Fruit fly (Drosophila melanogaster): ENCODE data around the gene CG7715.

Gene CG7715

dm6 chr3R:18742358-18743269 lies 14.3 kb upstream of the CG7715 start (continued):
- TF ChIP-seq vri (GFP tag; optimal IDR thresholded peaks at IDR 0.05), result peak; percentile 63
- TF ChIP-seq fd59A (GFP tag; optimal IDR thresholded peaks at IDR 0.05), result no peak
- TF ChIP-seq CG10631 (GFP tag; optimal IDR thresholded peaks at IDR 0.05), result peak; percentile 41
- no peak for TF ChIP-seq Lpt (GFP tag; optimal IDR thresholded peaks at IDR 0.05)
- TF ChIP-seq CG32006 (GFP tag; optimal IDR thresholded peaks at IDR 0.05), result peak; percentile 72
- TF ChIP-seq CG15336 (GFP tag; IDR thresholded peaks at IDR 0.05), result peak; percentile 64
- TF ChIP-seq CG6854 (GFP tag; optimal IDR thresholded peaks at IDR 0.05), result no peak
- TF ChIP-seq esn (GFP tag; optimal IDR thresholded peaks at IDR 0.05), result peak; percentile 65
- peak; percentile 46; the same call in 2 of the 3 replicates for TF ChIP-seq CG6163 (GFP tag; IDR thresholded peaks at IDR 0.05)
- TF ChIP-seq Eip93F (GFP tag; optimal IDR thresholded peaks at IDR 0.05), result peak; percentile 30
- TF ChIP-seq Eip78C (GFP tag), result peak; percentile 75
- TF ChIP-seq Gug (GFP tag; IDR thresholded peaks at IDR 0.05), result no peak
- TF ChIP-seq CG6808 (GFP tag; optimal IDR thresholded peaks at IDR 0.05), result no peak
- no peak for TF ChIP-seq salr (GFP tag; optimal IDR thresholded peaks at IDR 0.05)
- no peak for TF ChIP-seq CG9139 (GFP tag; optimal IDR thresholded peaks at IDR 0.05)
- no peak for TF ChIP-seq dac (GFP tag; optimal IDR thresholded peaks at IDR 0.05)
- no peak for TF ChIP-seq CG8119 (GFP tag; IDR thresholded peaks at IDR 0.05)

dm6 chr3R:18741844-18742187 lies 13.5 kb upstream of the CG7715 start:
- TF ChIP-seq svp (GFP tag) (peak; percentile 18), Eip78C (GFP tag) (peak; percentile 59), Sox102F (GFP tag; optimal IDR thresholded peaks at IDR 0.05) (no peak), CG15336 (GFP tag; IDR thresholded peaks at IDR 0.05) (no peak), Lpt (GFP tag; optimal IDR thresholded peaks at IDR 0.05) (no peak), fd85E (GFP tag; optimal IDR thresholded peaks at IDR 0.05) (no peak), Hr4 (GFP tag; optimal IDR thresholded peaks at IDR 0.05) (no peak)

dm6 chr3R:18741027-18741843 lies 13.0 kb upstream of the CG7715 start:
- TF ChIP-seq CG11902 (GFP tag; optimal IDR thresholded peaks at IDR 0.05), result peak; percentile 85
- peak; percentile 93 for TF ChIP-seq achi (GFP tag; optimal IDR thresholded peaks at IDR 0.05)
- peak; percentile 86 for TF ChIP-seq Eip75B (GFP tag; optimal IDR thresholded peaks at IDR 0.05)
- TF ChIP-seq Sox15 (GFP tag; optimal IDR thresholded peaks at IDR 0.05), result peak; percentile 85
- TF ChIP-seq topi (GFP tag; optimal IDR thresholded peaks at IDR 0.05), result peak; percentile 95
- peak; percentile 85 for TF ChIP-seq CG7368 (GFP tag; optimal IDR thresholded peaks at IDR 0.05)
- TF ChIP-seq Blimp-1 (GFP tag; optimal IDR thresholded peaks at IDR 0.05), result peak; percentile 84
- TF ChIP-seq svp (GFP tag), result peak; percentile 97
- peak; percentile 89 for TF ChIP-seq CG8632 (GFP tag; optimal IDR thresholded peaks at IDR 0.05)
- TF ChIP-seq ss (GFP tag; optimal IDR thresholded peaks at IDR 0.05), result peak; percentile 80 to 84
- TF ChIP-seq salr (GFP tag; optimal IDR thresholded peaks at IDR 0.05), result peak; percentile 65 to 87
- peak; percentile 88 for TF ChIP-seq net (GFP tag; optimal IDR thresholded peaks at IDR 0.05)
- peak; percentile 91 for TF ChIP-seq Hr39 (GFP tag; optimal IDR thresholded peaks at IDR 0.05)
- peak; percentile 83 for TF ChIP-seq CG6808 (GFP tag; optimal IDR thresholded peaks at IDR 0.05)
- TF ChIP-seq Hr4 (GFP tag; optimal IDR thresholded peaks at IDR 0.05), result peak; percentile 84
- TF ChIP-seq cyc (GFP tag; optimal IDR thresholded peaks at IDR 0.05), result peak; percentile 95
- peak; percentile 96 for TF ChIP-seq Sox102F (GFP tag; optimal IDR thresholded peaks at IDR 0.05)
- peak; percentile 67 for TF ChIP-seq CG16779 (tag; optimal IDR thresholded peaks at IDR 0.05)
- peak; percentile 93 for TF ChIP-seq CG8119 (GFP tag; IDR thresholded peaks at IDR 0.05)
- TF ChIP-seq fd85E (GFP tag; optimal IDR thresholded peaks at IDR 0.05), result peak; percentile 61
- peak; percentile 94 for TF ChIP-seq CG34406 (GFP tag; optimal IDR thresholded peaks at IDR 0.05)
- peak; percentile 94 for TF ChIP-seq CG32006 (GFP tag; optimal IDR thresholded peaks at IDR 0.05)
- peak; percentile 92 for TF ChIP-seq Lpt (GFP tag; optimal IDR thresholded peaks at IDR 0.05)
- TF ChIP-seq CG31627 (GFP tag; optimal IDR thresholded peaks at IDR 0.05), result peak; percentile 94
- peak; percentile 95 for TF ChIP-seq Met (GFP tag; optimal IDR thresholded peaks at IDR 0.05)
- TF ChIP-seq Smox (GFP tag; optimal IDR thresholded peaks at IDR 0.05), result peak; percentile 95
- peak; percentile 90 for TF ChIP-seq vri (GFP tag; optimal IDR thresholded peaks at IDR 0.05)
- TF ChIP-seq CG3919 (GFP tag; optimal IDR thresholded peaks at IDR 0.05), result peak; percentile 95
- peak; percentile 90 for TF ChIP-seq pdm3 (GFP tag; optimal IDR thresholded peaks at IDR 0.05)
- TF ChIP-seq esn (GFP tag; optimal IDR thresholded peaks at IDR 0.05), result peak; percentile 97
- TF ChIP-seq fd59A (GFP tag; optimal IDR thresholded peaks at IDR 0.05), result peak; percentile 81
- TF ChIP-seq CG11762 (GFP tag; optimal IDR thresholded peaks at IDR 0.05; ENCODE audit: insufficient read depth), result peak; percentile 85
- TF ChIP-seq CG11294 (GFP tag; IDR thresholded peaks at IDR 0.05), result peak; percentile 82
- peak; percentile 95 for TF ChIP-seq OdsH (GFP tag; optimal IDR thresholded peaks at IDR 0.05)

Measured in whole organism, prepupa.